Worm (Caenorhabditis elegans) whole organism, mixed stage, embryonic: ENCODE measurements around the gene bus-2.

Source experiments
- ceh-39 ChIP-seq: fragments of 150-350 bp; optimal IDR thresholded peaks from 2 replicates; lab custom pipeline; 2014; ENCODE audit warnings: missing biosample characterization, missing genetic modification characterization
- ceh-43 ChIP-seq: fragments of 200-800 bp; sonication (Bioruptor generic); optimal IDR thresholded peaks from 2 replicates; lab custom pipeline; 2018; ENCODE audit warnings: mild to moderate bottlenecking, missing genetic modification characterization, moderate library complexity, missing compliant biosample characterization
- elt-3 ChIP-seq: fragments of 150-350 bp; optimal IDR thresholded peaks from 2 replicates; lab custom pipeline; 2014; ENCODE audit warnings: missing biosample characterization, missing genetic modification characterization
- hlh-1 ChIP-seq: fragments of 150-350 bp; optimal IDR thresholded peaks from 2 replicates; lab custom pipeline; 2014; ENCODE audit warnings: missing biosample characterization, missing genetic modification reagents, missing genetic modification characterization
- lin-13 ChIP-seq: fragments of 150-350 bp; optimal IDR thresholded peaks from 2 replicates; lab custom pipeline; 2014; ENCODE audit warnings: missing biosample characterization, missing genetic modification characterization
- lin-32 ChIP-seq: fragments of 200-800 bp; sonication (Bioruptor generic); optimal IDR thresholded peaks from 2 replicates; lab custom pipeline; 2018; ENCODE audit warnings: mild to moderate bottlenecking, missing genetic modification characterization, missing compliant biosample characterization
- lsy-2 ChIP-seq: fragments of 150-350 bp; optimal IDR thresholded peaks from 2 replicates; lab custom pipeline; 2014; ENCODE audit warnings: missing biosample characterization, missing genetic modification characterization
- nhr-2 ChIP-seq: fragments of 150-350 bp; optimal IDR thresholded peaks from 2 replicates; lab custom pipeline; 2014; ENCODE audit warnings: missing biosample characterization, missing genetic modification characterization
- nhr-237 ChIP-seq: fragments of 150-350 bp; optimal IDR thresholded peaks from 2 replicates; lab custom pipeline; 2014; ENCODE audit warnings: missing biosample characterization, missing genetic modification characterization
- nhr-28 ChIP-seq: fragments of 150-350 bp; optimal IDR thresholded peaks from 2 replicates; lab custom pipeline; 2014; ENCODE audit warnings: missing biosample characterization, missing genetic modification characterization
- nhr-76 ChIP-seq: sonication (generic microtip); optimal IDR thresholded peaks from 2 replicates; lab custom pipeline; 2017; ENCODE audit warnings: missing biosample characterization, missing genetic modification characterization
- sem-2 ChIP-seq: fragments of 200-800 bp; sonication (Bioruptor generic); optimal IDR thresholded peaks from 2 replicates; lab custom pipeline; 2018; ENCODE audit warnings: mild to moderate bottlenecking, missing genetic modification characterization, missing compliant biosample characterization
- snpc-4 ChIP-seq: fragments of 150-350 bp; optimal IDR thresholded peaks from 2 replicates; lab custom pipeline; 2014; ENCODE audit warnings: missing biosample characterization, missing genetic modification characterization
- unc-62 ChIP-seq: fragments of 150-350 bp; optimal IDR thresholded peaks from 2 replicates; lab custom pipeline; 2014; ENCODE audit warnings: missing biosample characterization, missing genetic modification reagents, missing genetic modification characterization

- no peak for TF ChIP-seq lsy-2 (tag; lab: Kevin White, UChicago)
- TF ChIP-seq unc-62: no peak
- no peak for TF ChIP-seq nhr-76
- no peak for TF ChIP-seq snpc-4
- TF ChIP-seq lin-32 (GFP tag; lab: Kevin White, UChicago): peak; percentile 8
- TF ChIP-seq nhr-28 (tag; lab: Kevin White, UChicago): no peak
- TF ChIP-seq elt-3 (tag; lab: Kevin White, UChicago): no peak
- no peak for TF ChIP-seq nhr-2 (tag; lab: Kevin White, UChicago)
- no peak for TF ChIP-seq lin-13 (tag; lab: Kevin White, UChicago)
- no peak for TF ChIP-seq sem-2
- no peak for TF ChIP-seq nhr-237
- TF ChIP-seq hlh-1 (tag; lab: Kevin White, UChicago): no peak
- no peak for TF ChIP-seq ceh-43
- no peak for TF ChIP-seq ceh-39 (tag; lab: Kevin White, UChicago)
Measured at ce11 chrIV:1687151-1687550, 12.5 kb upstream of the bus-2 start.
